Worm (Caenorhabditis elegans) whole organism, L4 larva: ENCODE data around the gene npr-43.

Source experiments
- ama-1 ChIP-seq: fragments of 150-350 bp; optimal IDR thresholded peaks from 2 replicates; lab custom pipeline; 2014; ENCODE audit warnings: inconsistent platforms, mixed read lengths
- hif-1 ChIP-seq, 2 experiments: sonication (generic microtip); optimal IDR thresholded peaks; 2 replicates each; lab custom pipeline; 2016 to 2017; ENCODE audit warnings: missing compliant biosample characterization in 2 of 2, missing genetic modification characterization in 2 of 2, missing genetic modification reagents in 2 of 2, missing genotype in 2 of 2, mild to moderate bottlenecking in 1 of 2
- lin-13 ChIP-seq: fragments of 150-350 bp; optimal IDR thresholded peaks from 2 replicates; lab custom pipeline; 2014; ENCODE audit warnings: missing biosample characterization, missing genetic modification reagents, missing genetic modification characterization
- nhr-237 ChIP-seq: sonication (generic microtip); optimal IDR thresholded peaks from 2 replicates; lab custom pipeline; 2017; ENCODE audit warnings: missing biosample characterization, missing genetic modification characterization
- nhr-25 ChIP-seq: sonication (generic microtip); optimal IDR thresholded peaks from 2 replicates; lab custom pipeline; 2017; ENCODE audit warnings: missing genetic modification characterization, mild to moderate bottlenecking, missing compliant biosample characterization, antibody characterized with exemption, moderate library complexity, borderline replicate concordance; ENCODE audit not compliant: insufficient read depth
- nhr-76 ChIP-seq: fragments of 150-350 bp; optimal IDR thresholded peaks from 2 replicates; lab custom pipeline; 2014; ENCODE audit warnings: missing biosample characterization, missing genetic modification characterization

- TF ChIP-seq nhr-76 (tag; lab: Kevin White, UChicago) (no peak), hif-1 (tag; optimal IDR thresholded peaks at IDR 0.05; lab: Kevin White, UChicago) (peak in 1 of 2 experiments; percentile 52), ama-1 (lab: Kevin White, UChicago) (no peak), nhr-237 (tag; lab: Kevin White, UChicago) (no peak), lin-13 (GFP tag; lab: Kevin White, UChicago) (no peak), nhr-25 (peak; percentile 90)
Measured at ce11 chrV:14368272-14369052, 10.4 kb downstream of the npr-43 start.
